Worm (Caenorhabditis elegans) whole organism, L4 larva: ENCODE data around the gene fbxb-114.

ENCODE experiments used
- F26F4.8 ChIP-seq: fragments of 200-800 bp; sonication (Bioruptor generic); conservative IDR thresholded peaks from 2 replicates; pipeline ENCODE4 v1.3.6; 2022; ENCODE audit warnings: missing genetic modification characterization, missing compliant biosample characterization
- ceh-32 ChIP-seq: sonication (generic microtip); optimal IDR thresholded peaks from 2 replicates; lab custom pipeline; 2016; ENCODE audit warnings: mild to moderate bottlenecking, missing genetic modification characterization, missing compliant biosample characterization; ENCODE audit not compliant: poor library complexity
- pha-4 ChIP-seq, 2 experiments: fragments of 150-350 bp in 1 of 2; fragments of 200-800 bp in 1 of 2; sonication (Bioruptor generic) in 1 of 2; IDR thresholded peaks in 1 of 2; optimal IDR thresholded peaks in 1 of 2; 2 replicates each; pipeline versions ENCODE4 v1.3.6 to Lab custom; 2014 to 2022; ENCODE audit warnings: missing genetic modification characterization in 2 of 2, missing genetic modification reagents in 2 of 2, missing biosample characterization in 1 of 2, missing compliant biosample characterization in 1 of 2
- unc-39 ChIP-seq: sonication (generic microtip); optimal IDR thresholded peaks from 2 replicates; lab custom pipeline; 2017; ENCODE audit warnings: missing biosample characterization, missing genetic modification characterization
- ztf-11 ChIP-seq: fragments of 150-350 bp; optimal IDR thresholded peaks from 2 replicates; lab custom pipeline; 2014; ENCODE audit warnings: missing biosample characterization, missing genetic modification characterization

DNA sequence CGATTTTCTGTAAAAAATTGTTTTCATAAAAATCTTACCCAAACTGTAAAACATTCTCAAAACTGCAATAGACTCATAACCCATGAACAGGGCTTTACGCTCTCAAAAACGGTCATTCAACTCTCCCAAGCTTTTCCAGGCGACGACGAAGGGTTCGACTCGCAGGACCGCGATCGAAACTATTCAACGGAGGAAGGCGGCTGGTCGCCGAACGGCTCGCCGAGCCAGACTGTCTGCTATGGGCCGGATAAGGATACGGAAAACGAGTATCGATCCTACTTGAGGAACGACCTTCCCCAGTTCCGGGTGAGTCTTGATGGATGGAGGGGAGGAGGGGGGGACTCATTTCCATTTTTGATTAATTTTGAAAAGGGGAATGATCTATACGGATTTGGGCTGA lies 46.2 kb downstream of the fbxb-114 start:
- no peak for TF ChIP-seq F26F4.8 (GFP tag; lab: Robert Waterston, UW)
- no peak for TF ChIP-seq pha-4 (GFP tag; IDR thresholded peaks at IDR 0.05; lab: Robert Waterston, UW)
- TF ChIP-seq pha-4 (tag; optimal IDR thresholded peaks at IDR 0.05; lab: Kevin White, UChicago): no peak
- TF ChIP-seq ceh-32 (tag; lab: Kevin White, UChicago): no peak
- no peak for TF ChIP-seq ztf-11
- no peak for TF ChIP-seq unc-39 (tag; lab: Kevin White, UChicago)
